Fruit fly (Drosophila melanogaster): ENCODE results near the gene mex1.

The mex1 gene

dm6 chr3L:15530638-15531225 is 11.3 kb upstream of the mex1 start (continued):
- TF ChIP-seq sens (GFP tag) = peak; percentile 75
- TF ChIP-seq gem (tag; optimal IDR thresholded peaks at IDR 0.05) = no peak
- TF ChIP-seq chif (GFP tag; optimal IDR thresholded peaks at IDR 0.05) = no peak
- TF ChIP-seq sima (GFP tag; optimal IDR thresholded peaks at IDR 0.05) = no peak
- TF ChIP-seq dan (GFP tag; IDR thresholded peaks at IDR 0.05) = no peak
- TF ChIP-seq CG11560 (tag; IDR thresholded peaks at IDR 0.05) = no peak
- no peak for TF ChIP-seq CG16815 (GFP tag; optimal IDR thresholded peaks at IDR 0.05)
- TF ChIP-seq tup (GFP tag; optimal IDR thresholded peaks at IDR 0.05) = no peak
- no peak for TF ChIP-seq slbo (GFP tag; IDR thresholded peaks at IDR 0.05)
- TF ChIP-seq gce (GFP tag; IDR thresholded peaks at IDR 0.05) = no peak
- TF ChIP-seq Xrp1 (GFP tag; IDR thresholded peaks at IDR 0.05) = no peak
- no peak for TF ChIP-seq jigr1 (GFP tag; IDR thresholded peaks at IDR 0.05)
- no peak for TF ChIP-seq CG13624 (GFP tag; optimal IDR thresholded peaks at IDR 0.05)
- TF ChIP-seq CG31441 (GFP tag; IDR thresholded peaks at IDR 0.05) = no peak
- no peak for TF ChIP-seq exex (tag; optimal IDR thresholded peaks at IDR 0.05)
- TF ChIP-seq CG10274 (GFP tag; optimal IDR thresholded peaks at IDR 0.05) = no peak
- TF ChIP-seq Eip74EF (GFP tag; optimal IDR thresholded peaks at IDR 0.05) = no peak
- no peak for TF ChIP-seq fd102C (GFP tag; optimal IDR thresholded peaks at IDR 0.05)
- TF ChIP-seq Atf3 (GFP tag; optimal IDR thresholded peaks at IDR 0.05) = no peak
- no peak for TF ChIP-seq CG11398 (GFP tag; optimal IDR thresholded peaks at IDR 0.05)
- TF ChIP-seq CG12769 (tag; optimal IDR thresholded peaks at IDR 0.05) = peak; percentile 66
- TF ChIP-seq nerfin-2 (GFP tag; IDR thresholded peaks at IDR 0.05; ENCODE audit: partially characterized antibody) = no peak
- no peak for TF ChIP-seq BEAF-32 (GFP tag; optimal IDR thresholded peaks at IDR 0.05)
- TF ChIP-seq pfk (GFP tag; optimal IDR thresholded peaks at IDR 0.05) = no peak
- TF ChIP-seq Lhr (GFP tag; optimal IDR thresholded peaks at IDR 0.05) = no peak
- no peak for TF ChIP-seq CG9609 (GFP tag; optimal IDR thresholded peaks at IDR 0.05)
- TF ChIP-seq unc-4 (GFP tag; IDR thresholded peaks at IDR 0.05; ENCODE audit: partially characterized antibody) = no peak
- TF ChIP-seq CG3065 (GFP tag; optimal IDR thresholded peaks at IDR 0.05) = no peak
- TF ChIP-seq CG8089 (GFP tag; optimal IDR thresholded peaks at IDR 0.05) = no peak
- no peak for TF ChIP-seq Gsc (GFP tag; IDR thresholded peaks at IDR 0.05)
- peak; percentile 39 for TF ChIP-seq CG11723 (GFP tag; optimal IDR thresholded peaks at IDR 0.05)
- TF ChIP-seq CG15514 (GFP tag; optimal IDR thresholded peaks at IDR 0.05) = no peak
- no peak for TF ChIP-seq CG11696 (GFP tag; IDR thresholded peaks at IDR 0.05)
- no peak for TF ChIP-seq Oli (tag; optimal IDR thresholded peaks at IDR 0.05)
- TF ChIP-seq mirr (GFP tag; optimal IDR thresholded peaks at IDR 0.05) = no peak
- TF ChIP-seq TFAM (GFP tag; optimal IDR thresholded peaks at IDR 0.05) = no peak
- no peak for TF ChIP-seq zf30C (GFP tag; optimal IDR thresholded peaks at IDR 0.05)
- no peak for TF ChIP-seq CG1024 (GFP tag; IDR thresholded peaks at IDR 0.05)
- TF ChIP-seq CG6254 (GFP tag; optimal IDR thresholded peaks at IDR 0.05) = peak; percentile 1
- no peak for TF ChIP-seq CG15696 (tag; optimal IDR thresholded peaks at IDR 0.05)
- no peak for TF ChIP-seq H2.0 (GFP tag; IDR thresholded peaks at IDR 0.05)
- no peak for TF ChIP-seq Aef1 (GFP tag; IDR thresholded peaks at IDR 0.05)
- no peak for TF ChIP-seq B-H2 (GFP tag; optimal IDR thresholded peaks at IDR 0.05)
- peak; percentile 35 for TF ChIP-seq CG12299 (tag; optimal IDR thresholded peaks at IDR 0.05)
- TF ChIP-seq CG17802 (tag; optimal IDR thresholded peaks at IDR 0.05) = no peak
- no peak for TF ChIP-seq sc (optimal IDR thresholded peaks at IDR 0.05)
- no peak for TF ChIP-seq sc (GFP tag; optimal IDR thresholded peaks at IDR 0.05)
- TF ChIP-seq otp (GFP tag; IDR thresholded peaks at IDR 0.05) = no peak
- no peak for TF ChIP-seq CG17361 (GFP tag; IDR thresholded peaks at IDR 0.05)
- TF ChIP-seq bab2 (GFP tag; optimal IDR thresholded peaks at IDR 0.05) = no peak
- no peak for TF ChIP-seq CG12391 (tag; optimal IDR thresholded peaks at IDR 0.05)

Measured in whole organism, embryonic.